Worm (Caenorhabditis elegans) whole organism, L4 larva: ENCODE data around the gene rab-39.

Experiments
- aha-1 ChIP-seq: fragments of 150-350 bp; peaks from one replicate; lab custom pipeline; 2014; ENCODE audit warnings: missing biosample characterization, missing genetic modification characterization
- ceh-28 ChIP-seq: fragments of 150-350 bp; optimal IDR thresholded peaks from 2 replicates; lab custom pipeline; 2014; ENCODE audit warnings: missing biosample characterization, missing genetic modification reagents, missing genetic modification characterization

DNA sequence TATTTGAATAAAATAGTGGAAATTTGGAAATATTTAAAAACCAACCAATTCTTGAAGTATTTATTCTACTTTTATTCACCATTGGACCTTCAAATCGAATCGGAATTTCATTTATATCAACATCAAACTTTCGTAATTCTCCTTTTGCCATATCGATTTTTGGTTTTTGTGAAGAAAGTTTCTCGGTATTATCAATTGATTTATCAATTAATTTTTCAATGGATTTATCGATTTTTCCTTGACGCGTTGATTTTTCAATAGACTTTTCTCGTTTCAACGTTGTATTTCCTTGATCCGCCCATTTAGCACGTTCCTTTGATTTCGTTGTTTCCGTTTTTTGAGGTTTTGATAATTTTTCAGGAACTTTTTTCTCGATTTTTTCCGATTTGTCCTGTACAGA is 46.7 kb upstream of the rab-39 start:
- TF ChIP-seq aha-1 (tag; lab: Kevin White, UChicago) (no peak), ceh-28 (peak; percentile 56)
